Worm (Caenorhabditis elegans): ENCODE results near the gene R11D1.10.
A peak's percentile ranks its signal among the peaks of the same experiment; 100 is the strongest.

DNA sequence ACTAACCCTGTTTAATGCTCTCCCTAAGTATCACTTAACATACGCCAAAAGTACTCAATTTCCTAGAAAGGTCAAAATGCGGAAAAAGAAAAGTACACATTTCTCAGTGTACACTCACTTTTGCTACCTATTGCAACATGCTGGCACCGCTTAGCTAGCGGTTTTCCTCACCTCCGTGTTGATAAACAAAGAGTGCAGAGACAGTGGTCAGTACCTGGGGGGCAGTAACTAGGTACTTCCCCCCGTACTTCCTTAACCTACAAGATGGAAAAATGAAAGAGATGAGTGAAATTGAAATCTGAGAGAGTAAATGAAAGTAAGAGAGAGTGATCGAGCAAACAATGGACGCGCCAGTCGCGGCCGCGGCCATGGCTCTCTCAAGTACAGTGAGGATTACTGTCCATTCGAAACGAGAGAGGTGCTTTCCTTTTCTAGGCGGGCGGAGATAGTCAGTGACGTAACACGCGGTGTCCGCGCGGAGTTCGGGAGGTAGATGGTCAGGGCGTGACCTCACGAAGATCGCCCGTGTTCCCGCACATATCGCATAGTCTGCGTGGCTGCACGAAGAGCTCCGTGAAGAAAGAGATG lies 6.9 kb downstream of the R11D1.10 start, which contains the start of gene cky-1:
- TF ChIP-seq tbx-2 (tag; optimal IDR thresholded peaks at IDR 0.05): peak; percentile 35
- no peak for TF ChIP-seq pha-4 (tag; optimal IDR thresholded peaks at IDR 0.05)
- TF ChIP-seq pros-1 (tag; optimal IDR thresholded peaks at IDR 0.05): no peak
- no peak for TF ChIP-seq ceh-31 (tag; optimal IDR thresholded peaks at IDR 0.05)
- TF ChIP-seq unc-55 (GFP tag; optimal IDR thresholded peaks at IDR 0.05): no peak
- no peak for TF ChIP-seq rnt-1 (tag; optimal IDR thresholded peaks at IDR 0.05)
- no peak for TF ChIP-seq fkh-10 (GFP tag; optimal IDR thresholded peaks at IDR 0.05)
- no peak for TF ChIP-seq hlh-15 (tag; optimal IDR thresholded peaks at IDR 0.05)
- no peak for TF ChIP-seq ets-4 (tag; optimal IDR thresholded peaks at IDR 0.05)
- no peak for TF ChIP-seq sox-2 (GFP tag; IDR thresholded peaks at IDR 0.05)
